Fruit fly (Drosophila melanogaster): ENCODE results near the gene thw.

DNA sequence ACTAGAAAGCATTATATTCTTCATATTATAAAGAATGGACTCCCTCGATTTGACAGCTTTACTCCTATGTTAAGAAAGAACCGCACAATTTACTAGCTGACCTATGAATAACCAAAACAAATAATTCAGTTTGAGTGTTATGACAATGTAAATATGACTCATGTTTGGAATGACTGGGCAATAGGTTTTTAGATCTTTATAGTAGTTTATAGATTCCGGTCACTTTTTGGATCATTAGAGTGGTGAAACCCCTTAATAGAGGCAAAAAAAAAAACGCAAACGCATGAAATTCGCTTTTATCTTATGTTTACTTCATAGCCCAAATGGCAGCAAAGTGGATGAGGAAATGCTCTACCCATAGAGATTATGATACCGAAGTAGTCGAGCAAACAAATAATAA lies 4.6 kb upstream of the thw start, which contains the start of gene CG14605:
- no peak for TF ChIP-seq CG12768 (GFP tag; optimal IDR thresholded peaks at IDR 0.05)
- no peak for TF ChIP-seq CG7045 (GFP tag; optimal IDR thresholded peaks at IDR 0.05)

All from whole organism, adult.